Worm (Caenorhabditis elegans): ENCODE results near the gene cdh-5.

DNA sequence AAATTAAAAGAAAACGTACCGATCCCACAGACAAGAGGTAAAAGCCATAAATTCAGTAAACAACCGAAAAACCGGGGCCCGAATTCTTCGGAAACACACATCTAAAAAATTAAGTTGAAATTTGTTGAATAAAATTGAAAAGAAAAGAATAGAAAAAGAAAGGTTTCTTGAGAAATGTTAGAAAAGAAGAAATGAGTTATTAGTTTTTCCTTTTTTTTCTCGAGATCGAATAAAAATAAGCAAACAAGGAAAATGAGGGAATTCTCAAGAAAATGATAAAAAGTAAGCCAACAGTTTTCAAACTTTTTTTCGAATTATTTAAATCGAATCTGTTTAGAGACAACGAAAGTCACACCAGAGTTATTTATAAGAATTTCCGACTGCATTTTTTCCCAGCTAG is 36.8 kb downstream of the cdh-5 start, which contains the start of gene H23L24.4:
- TF ChIP-seq ama-1 (optimal IDR thresholded peaks at IDR 0.05) (no peak), pes-1 (GFP tag; IDR thresholded peaks at IDR 0.05) (no peak), tra-4 (tag; optimal IDR thresholded peaks at IDR 0.05) (no peak), hmbx-1 (tag; optimal IDR thresholded peaks at IDR 0.05) (no peak), aly-1 (tag; optimal IDR thresholded peaks at IDR 0.05) (no peak), ceh-36 (tag; optimal IDR thresholded peaks at IDR 0.05) (no peak), hmg-4 (GFP tag; optimal IDR thresholded peaks at IDR 0.05) (no peak), tbx-37 (GFP tag; conservative IDR thresholded peaks at IDR 0.05) (no peak)

Measured in whole organism, early embryonic.